Fruit fly (Drosophila melanogaster): Measurements from ENCODE around the gene CG14864.
A peak's percentile ranks its signal among the peaks of the same experiment; 100 is the strongest.

CG14864 gene

dm6 chr3R:15282982-15283809 is 14.9 kb upstream of the CG14864 start:
- TF ChIP-seq tj (GFP tag; optimal IDR thresholded peaks at IDR 0.05) (peak; percentile 96), CG7045 (GFP tag; optimal IDR thresholded peaks at IDR 0.05) (no peak), toe (GFP tag; optimal IDR thresholded peaks at IDR 0.05) (no peak), kay (GFP tag; ENCODE audit: borderline replicate concordance) (peak; percentile 44)

- no peak for TF ChIP-seq Mnt (GFP tag; optimal IDR thresholded peaks at IDR 0.05)
- TF ChIP-seq kay (GFP tag; ENCODE audit: borderline replicate concordance) = peak; percentile 11
Observed at dm6 chr3R:15282326-15282725, 14.0 kb upstream of the CG14864 start.

- TF ChIP-seq tj (GFP tag; optimal IDR thresholded peaks at IDR 0.05) (no peak), CG33017 (tag; optimal IDR thresholded peaks at IDR 0.05) (no peak), cnc (optimal IDR thresholded peaks at IDR 0.05) (no peak), bab1 (GFP tag; optimal IDR thresholded peaks at IDR 0.05) (no peak), CG5204 (GFP tag; optimal IDR thresholded peaks at IDR 0.05) (no peak), CG7101 (tag; optimal IDR thresholded peaks at IDR 0.05) (no peak), kay (GFP tag; ENCODE audit: borderline replicate concordance) (no peak), CG7045 (GFP tag; optimal IDR thresholded peaks at IDR 0.05) (no peak), toe (GFP tag; optimal IDR thresholded peaks at IDR 0.05) (no peak), CG1620 (GFP tag; optimal IDR thresholded peaks at IDR 0.05) (no peak), CG14711 (tag; optimal IDR thresholded peaks at IDR 0.05) (no peak), Mnt (GFP tag; optimal IDR thresholded peaks at IDR 0.05) (no peak), Crg-1 (GFP tag; optimal IDR thresholded peaks at IDR 0.05) (no peak), Clk (GFP tag; optimal IDR thresholded peaks at IDR 0.05) (no peak), ovo (GFP tag; optimal IDR thresholded peaks at IDR 0.05) (no peak), CG11617 (GFP tag; optimal IDR thresholded peaks at IDR 0.05) (no peak)
Observed at dm6 chr3R:15281335-15281963, 13.1 kb upstream of the CG14864 start.

- peak; percentile 38 for TF ChIP-seq CG11617 (GFP tag; optimal IDR thresholded peaks at IDR 0.05)
- no peak for TF ChIP-seq CG5204 (GFP tag; optimal IDR thresholded peaks at IDR 0.05)
- TF ChIP-seq cnc (optimal IDR thresholded peaks at IDR 0.05) = no peak
- peak; percentile 16 for TF ChIP-seq CG14711 (tag; optimal IDR thresholded peaks at IDR 0.05)
- TF ChIP-seq CG7045 (GFP tag; optimal IDR thresholded peaks at IDR 0.05) = no peak
- no peak for TF ChIP-seq CG12768 (GFP tag; optimal IDR thresholded peaks at IDR 0.05)
- TF ChIP-seq CG33017 (tag; optimal IDR thresholded peaks at IDR 0.05) = no peak
- no peak for TF ChIP-seq cic (GFP tag; optimal IDR thresholded peaks at IDR 0.05)
- no peak for TF ChIP-seq kay (GFP tag; ENCODE audit: borderline replicate concordance)
- TF ChIP-seq Hr96 (GFP tag; optimal IDR thresholded peaks at IDR 0.05) = no peak
- TF ChIP-seq CG1620 (GFP tag; optimal IDR thresholded peaks at IDR 0.05) = no peak
- TF ChIP-seq pad (GFP tag; optimal IDR thresholded peaks at IDR 0.05) = peak; percentile 21
- TF ChIP-seq Mnt (GFP tag; optimal IDR thresholded peaks at IDR 0.05) = no peak
- TF ChIP-seq bab1 (GFP tag; optimal IDR thresholded peaks at IDR 0.05) = peak; percentile 34
- no peak for TF ChIP-seq toe (GFP tag; optimal IDR thresholded peaks at IDR 0.05)
- TF ChIP-seq Crg-1 (GFP tag; optimal IDR thresholded peaks at IDR 0.05) = no peak
- TF ChIP-seq ovo (GFP tag; optimal IDR thresholded peaks at IDR 0.05) = no peak
- peak; percentile 8 for TF ChIP-seq CG7101 (tag; optimal IDR thresholded peaks at IDR 0.05)
- TF ChIP-seq tj (GFP tag; optimal IDR thresholded peaks at IDR 0.05) = peak; percentile 9
- no peak for TF ChIP-seq Clk (GFP tag; optimal IDR thresholded peaks at IDR 0.05)
Observed at dm6 chr3R:15280619-15281334, 12.4 kb upstream of the CG14864 start.

- TF ChIP-seq cic (GFP tag; optimal IDR thresholded peaks at IDR 0.05) (no peak), toe (GFP tag; optimal IDR thresholded peaks at IDR 0.05) (no peak), CG7101 (tag; optimal IDR thresholded peaks at IDR 0.05) (no peak), Mnt (GFP tag; optimal IDR thresholded peaks at IDR 0.05) (peak; percentile 69), tj (GFP tag; optimal IDR thresholded peaks at IDR 0.05) (peak; percentile 22), Clk (GFP tag; optimal IDR thresholded peaks at IDR 0.05) (no peak), CG14711 (tag; optimal IDR thresholded peaks at IDR 0.05) (peak; percentile 15), Crg-1 (GFP tag; optimal IDR thresholded peaks at IDR 0.05) (no peak), pad (GFP tag; optimal IDR thresholded peaks at IDR 0.05) (no peak), kay (GFP tag; ENCODE audit: borderline replicate concordance) (no peak), CG12768 (GFP tag; optimal IDR thresholded peaks at IDR 0.05) (no peak), CG11617 (GFP tag; optimal IDR thresholded peaks at IDR 0.05) (peak; percentile 7)
Observed at dm6 chr3R:15277926-15278869, 9.9 kb upstream of the CG14864 start, which contains the start of the genes MRG15 and Tm1. Gene MRG15 (minus strand): TSS chr3R:15278109. Gene Tm1 (plus strand): TSS chr3R:15278220.
